Fruit fly (Drosophila melanogaster) whole organism, pupa: Measurements from ENCODE around the gene Lgr1.

Experiments
- CG12605 ChIP-seq: fragments of 200-800 bp; sonication (Bioruptor generic); IDR thresholded peaks from 2 replicates; pipeline ENCODE4 v1.3.6; 2022; ENCODE audit warnings: missing biosample characterization, missing genetic modification characterization
- CG14655 ChIP-seq: fragments of 200-800 bp; sonication (Bioruptor generic); optimal IDR thresholded peaks from 3 replicates; lab custom pipeline; 2017; ENCODE audit warnings: mild to moderate bottlenecking, missing biosample characterization, missing genetic modification reagents, missing genetic modification characterization
- CG17806 ChIP-seq: fragments of 200-800 bp; sonication (Bioruptor generic); optimal IDR thresholded peaks from 2 replicates; lab custom pipeline; 2018; ENCODE audit warnings: missing biosample characterization, mild to moderate bottlenecking, missing genetic modification characterization, moderate library complexity
- CG34367 ChIP-seq: fragments of 200-800 bp; sonication (Bioruptor generic); optimal IDR thresholded peaks from 2 replicates; lab custom pipeline; 2018; ENCODE audit warnings: missing biosample characterization, mild to moderate bottlenecking, missing genetic modification characterization
- CG8159 ChIP-seq: fragments of 200-800 bp; sonication (Bioruptor generic); optimal IDR thresholded peaks from 3 replicates; lab custom pipeline; 2018; ENCODE audit warnings: missing biosample characterization, mild to moderate bottlenecking, missing genetic modification characterization, moderate library complexity
- Pif1A ChIP-seq: fragments of 200-800 bp; sonication (Bioruptor generic); optimal IDR thresholded peaks from 3 replicates; lab custom pipeline; 2016; ENCODE audit warnings: missing biosample characterization, missing genetic modification characterization
- gl ChIP-seq: fragments of 200-800 bp; sonication (Bioruptor generic); optimal IDR thresholded peaks from 2 replicates; lab custom pipeline; 2018; ENCODE audit warnings: missing biosample characterization, mild to moderate bottlenecking, missing genetic modification characterization
- rn ChIP-seq: fragments of 200-800 bp; sonication (Bioruptor generic); IDR thresholded peaks from 2 replicates; pipeline ENCODE4 v1.3.6; 2022; ENCODE audit warnings: missing biosample characterization, missing genetic modification characterization

dm6 chr3R:17703691-17704537, 21.7 kb upstream of the Lgr1 start:
- TF ChIP-seq Pif1A (GFP tag; lab: Kevin White, UChicago): peak; percentile 100
- peak; percentile 100 for TF ChIP-seq CG14655 (GFP tag; lab: Kevin White, UChicago)
- TF ChIP-seq CG12605 (GFP tag; lab: Robert Waterston, UW): peak; percentile 99
- peak; percentile 100 for TF ChIP-seq CG34367 (tag; lab: Kevin White, UChicago)
- peak; percentile 100 for TF ChIP-seq CG8159
- TF ChIP-seq rn (GFP tag; lab: Robert Waterston, UW): peak; percentile 100
- TF ChIP-seq CG17806: peak; percentile 100
- TF ChIP-seq gl (tag; lab: Kevin White, UChicago): peak; percentile 99
